Fruit fly (Drosophila melanogaster) whole organism, embryonic: ENCODE measurements around the gene Slimp.

Experiments
- ATbp ChIP-seq: fragments of 200-800 bp; sonication (Bioruptor generic); optimal IDR thresholded peaks from 2 replicates; lab custom pipeline; 2017; ENCODE audit warnings: missing biosample characterization, mild to moderate bottlenecking, missing genetic modification characterization, missing genetic modification reagents
- Aef1 ChIP-seq: fragments of 200-800 bp; sonication (Bioruptor generic); IDR thresholded peaks from 3 replicates; pipeline ENCODE4 v1.3.6; 2022; ENCODE audit warnings: missing biosample characterization, missing genetic modification characterization
- CG10274 ChIP-seq: fragments of 200-800 bp; sonication (Bioruptor generic); optimal IDR thresholded peaks from 3 replicates; lab custom pipeline; 2017; ENCODE audit warnings: missing biosample characterization, mild to moderate bottlenecking, missing genetic modification characterization
- CG10366 ChIP-seq: fragments of 200-800 bp; sonication (Bioruptor generic); IDR thresholded peaks from 2 replicates; pipeline ENCODE4 v1.3.6; 2022; ENCODE audit warnings: missing biosample characterization, missing genetic modification characterization
- CG10431 ChIP-seq: fragments of 200-800 bp; sonication (Bioruptor generic); optimal IDR thresholded peaks from 3 replicates; lab custom pipeline; 2018; ENCODE audit warnings: missing biosample characterization, mild to moderate bottlenecking, missing genetic modification characterization
- CG10959 ChIP-seq: fragments of 200-800 bp; sonication (Bioruptor generic); IDR thresholded peaks from 2 replicates; pipeline ENCODE4 v1.3.6; 2022; ENCODE audit warnings: missing biosample characterization, missing genetic modification characterization
- CG12219 ChIP-seq: fragments of 200-800 bp; sonication (Bioruptor generic); optimal IDR thresholded peaks from 3 replicates; lab custom pipeline; 2018; ENCODE audit warnings: missing biosample characterization, mild to moderate bottlenecking, missing genetic modification characterization
- CG12299 ChIP-seq: fragments of 200-800 bp; sonication (Bioruptor generic); optimal IDR thresholded peaks from 2 replicates; lab custom pipeline; 2018; ENCODE audit warnings: missing biosample characterization, mild to moderate bottlenecking, missing genetic modification characterization
- CG13123 ChIP-seq: fragments of 200-800 bp; sonication (Bioruptor generic); optimal IDR thresholded peaks from 2 replicates; lab custom pipeline; 2016; ENCODE audit warnings: missing biosample characterization, missing genetic modification characterization
- CG15514 ChIP-seq: fragments of 200-800 bp; sonication (Bioruptor generic); optimal IDR thresholded peaks from 3 replicates; lab custom pipeline; 2017; ENCODE audit warnings: missing biosample characterization, missing genetic modification characterization, mild to moderate bottlenecking, moderate library complexity, missing genetic modification reagents
- CG17359 ChIP-seq: fragments of 200-800 bp; sonication (Bioruptor generic); optimal IDR thresholded peaks from 3 replicates; lab custom pipeline; 2018; ENCODE audit warnings: missing biosample characterization, mild to moderate bottlenecking, missing genetic modification characterization, moderate library complexity
- CG18764 ChIP-seq: fragments of 200-800 bp; sonication (Bioruptor generic); optimal IDR thresholded peaks from 3 replicates; lab custom pipeline; 2016; ENCODE audit warnings: missing biosample characterization, missing genetic modification characterization
- CG34376 ChIP-seq: fragments of 200-800 bp; sonication (Bioruptor generic); optimal IDR thresholded peaks from 2 replicates; lab custom pipeline; 2018; ENCODE audit warnings: missing biosample characterization, mild to moderate bottlenecking, missing genetic modification characterization
- CG6175 ChIP-seq: fragments of 200-800 bp; sonication (Bioruptor generic); IDR thresholded peaks from 3 replicates; pipeline ENCODE4 v1.3.6; 2022; ENCODE audit warnings: missing biosample characterization, missing genetic modification characterization
- CG7928 ChIP-seq: fragments of 200-800 bp; sonication (Bioruptor generic); optimal IDR thresholded peaks from 2 replicates; lab custom pipeline; 2017; ENCODE audit warnings: missing biosample characterization, mild to moderate bottlenecking, missing genetic modification characterization
- CG8924 ChIP-seq: fragments of 200-800 bp; optimal IDR thresholded peaks from 3 replicates; lab custom pipeline; 2019; ENCODE audit warnings: missing biosample characterization, mild to moderate bottlenecking, missing genetic modification characterization, moderate library complexity
- CG9215 ChIP-seq: fragments of 200-800 bp; sonication (Bioruptor generic); IDR thresholded peaks from 2 replicates; pipeline ENCODE4 v1.3.6; 2022; ENCODE audit warnings: missing biosample characterization, missing genetic modification characterization
- CG9437 ChIP-seq: fragments of 200-800 bp; sonication (Bioruptor generic); optimal IDR thresholded peaks from 2 replicates; lab custom pipeline; 2018; ENCODE audit warnings: missing biosample characterization, mild to moderate bottlenecking, missing genetic modification characterization
- Camta ChIP-seq: fragments of 200-800 bp; sonication (Bioruptor generic); optimal IDR thresholded peaks from 2 replicates; lab custom pipeline; 2016; ENCODE audit warnings: missing biosample characterization, missing genetic modification characterization
- Dp ChIP-seq: fragments of 200-800 bp; sonication (Bioruptor generic); optimal IDR thresholded peaks from 2 replicates; lab custom pipeline; 2018; ENCODE audit warnings: missing biosample characterization, mild to moderate bottlenecking, missing genetic modification characterization, moderate library complexity
- Fer3 ChIP-seq: fragments of 200-800 bp; sonication (Bioruptor generic); optimal IDR thresholded peaks from 2 replicates; lab custom pipeline; 2018; ENCODE audit warnings: missing biosample characterization, mild to moderate bottlenecking, missing genetic modification characterization, moderate library complexity
- MESR4 ChIP-seq: fragments of 200-800 bp; sonication (Bioruptor generic); optimal IDR thresholded peaks from 2 replicates; lab custom pipeline; 2018; ENCODE audit warnings: missing biosample characterization, mild to moderate bottlenecking, missing genetic modification characterization, moderate library complexity
- MTF-1 ChIP-seq: fragments of 200-800 bp; sonication (Bioruptor generic); optimal IDR thresholded peaks from 2 replicates; lab custom pipeline; 2018; ENCODE audit warnings: missing biosample characterization, mild to moderate bottlenecking, missing genetic modification characterization, borderline replicate concordance
- Max ChIP-seq: fragments of 200-800 bp; sonication (Bioruptor generic); optimal IDR thresholded peaks from 2 replicates; lab custom pipeline; 2016; ENCODE audit warnings: missing biosample characterization, mild to moderate bottlenecking, missing genetic modification characterization
- Med ChIP-seq: fragments of 200-800 bp; sonication (Bioruptor generic); peaks from one replicate; lab custom pipeline; 2016; ENCODE audit warnings: missing biosample characterization, missing genetic modification characterization, mild to moderate bottlenecking, inconsistent platforms, moderate library complexity
- NK7.1 ChIP-seq: fragments of 200-800 bp; sonication (Bioruptor generic); optimal IDR thresholded peaks from 3 replicates; lab custom pipeline; 2016; ENCODE audit warnings: missing biosample characterization, missing genetic modification characterization
- Pdp1 ChIP-seq, 2 experiments: fragments of 200-800 bp; sonication (Bioruptor generic); optimal IDR thresholded peaks; 3 replicates each; lab custom pipeline; 2016; ENCODE audit warnings: missing biosample characterization in 2 of 2, missing genetic modification characterization in 2 of 2, mild to moderate bottlenecking in 1 of 2, moderate library complexity in 1 of 2
- Trl ChIP-seq, 3 experiments: fragments of >200 bp in 2 of 3; fragments of 200-800 bp in 1 of 3; sonication (Bioruptor generic) in 1 of 3; optimal IDR thresholded peaks; 2 replicates in 1 of 3; 3 replicates in 2 of 3; lab custom pipeline; 2016 to 2017; ENCODE audit warnings: missing biosample characterization in 1 of 3, missing genetic modification characterization in 1 of 3
- abd-A ChIP-seq: fragments of 200-800 bp; sonication (Bioruptor generic); optimal IDR thresholded peaks from 3 replicates; lab custom pipeline; 2019; ENCODE audit warnings: missing biosample characterization, mild to moderate bottlenecking, missing genetic modification characterization, moderate library complexity
- bcd ChIP-seq: fragments of 200-800 bp; sonication (Bioruptor generic); optimal IDR thresholded peaks from 2 replicates; lab custom pipeline; 2017; ENCODE audit warnings: missing biosample characterization, mild to moderate bottlenecking, missing genetic modification characterization
- cg ChIP-seq: fragments of 200-800 bp; sonication (Bioruptor generic); optimal IDR thresholded peaks from 3 replicates; lab custom pipeline; 2019; ENCODE audit warnings: missing biosample characterization, mild to moderate bottlenecking, missing genetic modification characterization, moderate library complexity
- chinmo ChIP-seq: fragments of 200-800 bp; sonication (Bioruptor generic); IDR thresholded peaks from 4 replicates; pipeline ENCODE4 v1.3.6; 2022; ENCODE audit warnings: missing biosample characterization, missing genetic modification characterization; ENCODE audit not compliant: partially characterized antibody
- eve ChIP-seq, 2 experiments: fragments of >200 bp; optimal IDR thresholded peaks; 2 replicates each; lab custom pipeline; 2017; ENCODE audit warnings: missing biosample characterization in 2 of 2, missing genetic modification characterization in 2 of 2
- nau ChIP-seq: fragments of 200-800 bp; sonication (Bioruptor generic); optimal IDR thresholded peaks from 3 replicates; lab custom pipeline; 2017; ENCODE audit warnings: missing biosample characterization, mild to moderate bottlenecking, missing genetic modification characterization, missing genetic modification reagents
- nerfin-1 ChIP-seq: fragments of 200-800 bp; sonication (Bioruptor generic); optimal IDR thresholded peaks from 3 replicates; lab custom pipeline; 2019; ENCODE audit warnings: missing biosample characterization, mild to moderate bottlenecking, missing genetic modification characterization, moderate library complexity
- nom ChIP-seq: fragments of 200-800 bp; sonication (Bioruptor generic); optimal IDR thresholded peaks from 2 replicates; lab custom pipeline; 2017; ENCODE audit warnings: missing biosample characterization, missing genetic modification characterization, mild to moderate bottlenecking, moderate library complexity, missing genetic modification reagents
- onecut ChIP-seq: fragments of 200-800 bp; sonication (Bioruptor generic); IDR thresholded peaks from 2 replicates; pipeline ENCODE4 v1.3.6; 2022; ENCODE audit warnings: missing biosample characterization, missing genetic modification characterization
- pfk ChIP-seq: fragments of 200-800 bp; sonication (Bioruptor generic); optimal IDR thresholded peaks from 2 replicates; lab custom pipeline; 2018; ENCODE audit warnings: missing biosample characterization, mild to moderate bottlenecking, missing genetic modification characterization, moderate library complexity
- schlank ChIP-seq: fragments of 200-800 bp; sonication (Bioruptor generic); optimal IDR thresholded peaks from 2 replicates; lab custom pipeline; 2018; ENCODE audit warnings: missing biosample characterization, mild to moderate bottlenecking, missing genetic modification characterization
- sd ChIP-seq: fragments of 200-800 bp; sonication (Bioruptor generic); optimal IDR thresholded peaks from 3 replicates; lab custom pipeline; 2018; ENCODE audit warnings: missing biosample characterization, mild to moderate bottlenecking, missing genetic modification characterization, moderate library complexity
- slp2 ChIP-seq: fragments of 200-800 bp; sonication (Bioruptor generic); optimal IDR thresholded peaks from 2 replicates; lab custom pipeline; 2016; ENCODE audit warnings: missing biosample characterization, missing genetic modification characterization
- yki ChIP-seq: fragments of >200 bp; optimal IDR thresholded peaks from 3 replicates; lab custom pipeline; 2018
- zen ChIP-seq: fragments of 200-800 bp; sonication (Bioruptor generic); optimal IDR thresholded peaks from 3 replicates; lab custom pipeline; 2018; ENCODE audit warnings: missing biosample characterization, mild to moderate bottlenecking, missing genetic modification characterization, moderate library complexity
- zf30C ChIP-seq: fragments of 200-800 bp; sonication (Bioruptor generic); optimal IDR thresholded peaks from 3 replicates; lab custom pipeline; 2018; ENCODE audit warnings: missing biosample characterization, mild to moderate bottlenecking, missing genetic modification characterization

Gene Slimp

DNA sequence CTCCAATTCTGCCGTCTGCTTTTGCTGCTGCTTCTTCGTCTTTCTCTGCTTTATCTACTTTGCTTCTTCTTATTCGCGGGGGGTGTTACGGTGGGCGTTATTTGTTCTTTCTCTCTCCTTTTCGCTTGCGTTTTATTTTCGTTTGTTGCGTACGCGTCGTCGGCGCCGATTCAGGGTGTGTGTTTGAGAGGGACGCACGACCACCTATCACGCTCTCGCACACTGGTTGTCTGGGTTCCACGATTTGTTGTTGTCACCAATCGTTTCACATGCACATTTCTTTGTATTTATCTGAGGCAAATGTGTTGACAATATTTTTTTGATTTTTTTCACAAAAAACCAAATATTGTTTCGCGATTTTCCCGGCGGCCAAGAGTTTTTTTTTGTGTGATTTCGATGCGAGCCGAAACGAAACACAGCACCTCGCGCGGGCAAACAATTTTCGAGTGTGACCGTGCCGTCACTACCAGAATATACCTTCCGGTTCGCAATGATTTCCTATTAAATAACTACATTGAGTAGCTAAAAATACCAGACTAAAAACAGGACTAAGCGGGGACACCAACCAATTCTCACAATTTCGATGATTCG is 43.4 kb downstream of the Slimp start, which contains the start of gene Syx1A (continued):
- TF ChIP-seq nau (GFP tag; lab: Kevin White, UChicago) = peak; percentile 42
- no peak for TF ChIP-seq MTF-1 (GFP tag; lab: Kevin White, UChicago)
- TF ChIP-seq CG9215 (GFP tag; lab: Robert Waterston, UW) = no peak
- TF ChIP-seq Dp (GFP tag; lab: Kevin White, UChicago) = peak; percentile 25
- no peak for TF ChIP-seq Max
- no peak for TF ChIP-seq CG13123 (GFP tag; lab: Kevin White, UChicago)
- TF ChIP-seq zen (tag; lab: Kevin White, UChicago) = peak; percentile 34
- TF ChIP-seq CG12219 (GFP tag; lab: Kevin White, UChicago) = peak; percentile 10
- TF ChIP-seq CG18764 (GFP tag; lab: Kevin White, UChicago) = no peak
- no peak for TF ChIP-seq CG10366 (GFP tag; lab: Robert Waterston, UW)

DNA sequence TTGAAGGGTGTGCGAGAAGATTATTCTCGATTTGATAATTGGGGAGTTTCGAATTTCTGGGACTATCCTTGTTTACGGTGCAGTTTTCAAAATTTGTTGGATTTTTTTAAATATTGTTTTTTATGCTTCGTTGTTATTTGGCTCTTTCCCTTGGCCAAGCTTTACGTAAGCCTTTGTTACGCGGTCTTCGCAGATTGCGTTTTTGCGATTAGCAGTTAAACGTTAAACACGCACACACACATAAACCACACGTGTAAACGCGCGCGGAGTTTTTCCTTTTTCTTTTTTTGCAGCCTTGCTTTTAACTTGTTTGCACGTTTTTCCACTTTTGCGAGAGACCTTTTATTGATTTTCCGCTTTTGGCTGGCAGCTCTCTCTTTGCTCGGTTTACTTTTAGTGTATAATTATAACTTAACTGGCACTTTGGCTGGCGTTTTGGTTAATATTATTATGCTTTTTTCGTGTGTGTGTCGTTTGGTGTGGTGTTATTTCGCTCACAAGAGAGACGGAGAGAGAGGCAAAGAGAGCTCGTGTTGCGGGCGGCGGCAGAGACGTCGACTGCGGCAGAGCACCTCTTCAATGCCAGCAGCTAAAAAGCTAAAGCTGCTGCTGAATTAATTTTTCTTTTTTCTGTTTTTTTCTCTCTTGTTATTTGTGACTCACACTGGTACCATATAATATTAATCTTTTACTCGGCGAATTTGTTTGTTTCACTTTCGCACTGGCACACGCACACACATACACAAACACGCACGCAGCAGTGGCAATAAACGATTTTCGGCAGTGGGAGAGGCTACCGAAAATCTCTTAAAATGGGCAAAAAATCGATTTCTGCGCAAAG is 44.1 kb downstream of the Slimp start:
- TF ChIP-seq abd-A (tag; lab: Kevin White, UChicago) (peak; percentile 73), ATbp (no peak), CG8924 (tag; lab: Kevin White, UChicago) (peak; percentile 71), cg (GFP tag; lab: Kevin White, UChicago) (peak; percentile 65), yki (lab: Kevin White, UChicago) (peak; percentile 2), Fer3 (tag; lab: Kevin White, UChicago) (no peak), NK7.1 (no peak), CG7928 (GFP tag; lab: Kevin White, UChicago) (no peak), Med (peak; percentile 20), onecut (GFP tag; lab: Robert Waterston, UW) (peak; percentile 94), sd (tag; lab: Kevin White, UChicago) (no peak), Camta (GFP tag; lab: Kevin White, UChicago) (no peak), CG34376 (peak; percentile 59), eve (GFP tag; optimal IDR thresholded peaks at IDR 0.05; lab: Kevin White, UChicago) (no peak), schlank (tag; lab: Kevin White, UChicago) (no peak), CG10431 (GFP tag; lab: Kevin White, UChicago) (no peak), zf30C (GFP tag; lab: Kevin White, UChicago) (no peak), MESR4 (GFP tag; lab: Kevin White, UChicago) (no peak), bcd (GFP tag; lab: Kevin White, UChicago) (no peak), nerfin-1 (tag; lab: Kevin White, UChicago) (peak; percentile 77), CG10274 (GFP tag; lab: Kevin White, UChicago) (no peak), Trl (optimal IDR thresholded peaks at IDR 0.05; lab: Kevin White, UChicago) (peak; percentile 86 to 95), Trl (GFP tag; optimal IDR thresholded peaks at IDR 0.05; lab: Kevin White, UChicago) (no peak), CG10959 (no peak), Pdp1 (GFP tag; optimal IDR thresholded peaks at IDR 0.05; lab: Kevin White, UChicago) (peak in 1 of 2 experiments; percentile 52), pfk (GFP tag; lab: Kevin White, UChicago) (no peak), CG15514 (GFP tag; lab: Kevin White, UChicago) (no peak), CG9437 (GFP tag; lab: Kevin White, UChicago) (peak; percentile 75), chinmo (GFP tag; lab: Robert Waterston, UW) (no peak), CG6175 (GFP tag; lab: Robert Waterston, UW) (no peak), CG17359 (tag; lab: Kevin White, UChicago) (no peak), CG12299 (tag; lab: Kevin White, UChicago) (peak; percentile 43), nom (GFP tag; lab: Kevin White, UChicago) (peak; percentile 26), slp2 (GFP tag; lab: Kevin White, UChicago) (no peak), Aef1 (GFP tag; lab: Robert Waterston, UW) (no peak)
